Worm (Caenorhabditis elegans) whole organism, L2 larva: ENCODE results near the gene C02F5.2.

ENCODE experiments used
- ZK546.5 ChIP-seq: sonication (generic microtip); optimal IDR thresholded peaks from 2 replicates; lab custom pipeline; 2017; ENCODE audit warnings: missing biosample characterization, missing genetic modification characterization
- aly-2 ChIP-seq: fragments of 150-350 bp; optimal IDR thresholded peaks from 2 replicates; lab custom pipeline; 2014; ENCODE audit warnings: missing biosample characterization, missing genetic modification characterization
- dmd-4 ChIP-seq: sonication (generic microtip); optimal IDR thresholded peaks from 2 replicates; lab custom pipeline; 2017; ENCODE audit warnings: missing biosample characterization, missing genetic modification characterization

DNA sequence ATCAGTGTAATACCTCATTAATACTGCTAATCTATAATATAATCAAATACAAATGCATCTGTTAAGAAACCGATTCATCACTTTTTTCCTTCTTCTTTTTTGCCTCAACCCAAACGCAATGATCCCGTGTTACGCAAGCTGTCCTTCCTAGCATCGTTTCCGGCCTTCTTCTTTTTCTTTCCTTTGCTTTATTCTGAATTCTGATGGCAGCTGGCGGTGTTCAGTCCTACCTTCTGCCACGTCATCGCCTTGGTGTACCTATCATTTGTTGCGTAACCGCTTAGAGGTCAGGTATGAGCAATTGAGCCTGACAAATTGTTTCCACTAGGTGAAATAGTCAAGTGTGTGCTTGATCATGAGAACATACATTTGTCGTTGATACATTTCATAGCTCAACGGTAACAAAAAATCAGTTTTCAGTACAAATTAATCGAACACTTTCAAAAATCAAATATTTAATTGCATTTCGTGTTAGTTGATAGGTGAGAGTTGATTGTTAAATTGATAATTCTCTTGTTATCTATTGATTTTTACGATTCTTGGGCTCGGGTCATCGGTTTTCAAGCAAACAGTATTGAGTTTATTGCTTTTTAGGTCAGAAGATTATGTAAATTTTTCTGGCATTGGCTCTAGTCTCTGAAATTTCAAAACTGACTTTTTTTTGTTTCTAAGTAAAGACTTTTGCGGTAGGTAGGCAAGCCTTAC, 48.9 kb downstream of the C02F5.2 start:
- TF ChIP-seq dmd-4 (tag; lab: Kevin White, UChicago) (no peak), aly-2 (tag; lab: Kevin White, UChicago) (no peak), ZK546.5 (no peak)
